Fruit fly (Drosophila melanogaster) whole organism, prepupa: ENCODE results near the gene Sac1.
A peak's percentile ranks its signal among the peaks of the same experiment; 100 is the strongest.

Experiments
- Blimp-1 ChIP-seq: fragments of 200-800 bp; sonication (Bioruptor generic); optimal IDR thresholded peaks from 3 replicates; lab custom pipeline; 2017; ENCODE audit warnings: missing biosample characterization, missing genetic modification characterization, mild to moderate bottlenecking, moderate library complexity, missing genetic modification reagents
- CG10669 ChIP-seq: fragments of 200-800 bp; sonication (Bioruptor generic); optimal IDR thresholded peaks from 3 replicates; lab custom pipeline; 2018; ENCODE audit warnings: missing biosample characterization, mild to moderate bottlenecking, missing genetic modification characterization, moderate library complexity
- CG11294 ChIP-seq: fragments of 200-800 bp; sonication (Bioruptor generic); IDR thresholded peaks from 2 replicates; pipeline ENCODE4 v1.3.6; 2022; ENCODE audit warnings: missing biosample characterization, missing genetic modification characterization
- CG11902 ChIP-seq: fragments of 200-800 bp; sonication (Bioruptor generic); optimal IDR thresholded peaks from 3 replicates; lab custom pipeline; 2016; ENCODE audit warnings: missing biosample characterization, missing genetic modification characterization
- CG15336 ChIP-seq: fragments of 200-800 bp; sonication (Bioruptor generic); IDR thresholded peaks from 2 replicates; pipeline ENCODE4 v1.3.6; 2022; ENCODE audit warnings: missing biosample characterization, missing genetic modification characterization
- CG1621 ChIP-seq: fragments of 200-800 bp; sonication (Bioruptor generic); optimal IDR thresholded peaks from 3 replicates; lab custom pipeline; 2018; ENCODE audit warnings: missing biosample characterization, mild to moderate bottlenecking, missing genetic modification characterization
- CG16779 ChIP-seq: fragments of 200-800 bp; sonication (Bioruptor generic); optimal IDR thresholded peaks from 3 replicates; lab custom pipeline; 2017; ENCODE audit warnings: missing biosample characterization, mild to moderate bottlenecking, missing genetic modification characterization
- CG31627 ChIP-seq: fragments of 200-800 bp; sonication (Bioruptor generic); optimal IDR thresholded peaks from 3 replicates; lab custom pipeline; 2016; ENCODE audit warnings: missing biosample characterization, missing genetic modification characterization
- CG32006 ChIP-seq: fragments of 200-800 bp; sonication (Bioruptor generic); optimal IDR thresholded peaks from 3 replicates; lab custom pipeline; 2017; ENCODE audit warnings: missing biosample characterization, mild to moderate bottlenecking, missing genetic modification characterization
- CG34406 ChIP-seq: fragments of 200-800 bp; sonication (Bioruptor generic); optimal IDR thresholded peaks from 3 replicates; lab custom pipeline; 2016; ENCODE audit warnings: missing biosample characterization, missing genetic modification characterization
- CG4318 ChIP-seq: fragments of 200-800 bp; sonication (Bioruptor generic); optimal IDR thresholded peaks from 3 replicates; lab custom pipeline; 2017; ENCODE audit warnings: missing biosample characterization, mild to moderate bottlenecking, missing genetic modification characterization
- CG6163 ChIP-seq: fragments of 200-800 bp; sonication (Bioruptor generic); IDR thresholded peaks from 3 replicates; pipeline ENCODE4 v1.3.6; 2022; ENCODE audit warnings: missing biosample characterization, missing genetic modification characterization
- CG6276 ChIP-seq: fragments of 200-800 bp; sonication (Bioruptor generic); optimal IDR thresholded peaks from 2 replicates; lab custom pipeline; 2017; ENCODE audit warnings: missing biosample characterization, mild to moderate bottlenecking, missing genetic modification characterization
- CG6792 ChIP-seq: fragments of 200-800 bp; sonication (Bioruptor generic); optimal IDR thresholded peaks from 3 replicates; lab custom pipeline; 2016; ENCODE audit warnings: missing biosample characterization, missing genetic modification characterization
- CG6808 ChIP-seq: fragments of 200-800 bp; sonication (Bioruptor generic); optimal IDR thresholded peaks from 3 replicates; lab custom pipeline; 2017; ENCODE audit warnings: missing biosample characterization, missing genetic modification characterization, mild to moderate bottlenecking, moderate library complexity, missing genetic modification reagents
- CG6854 ChIP-seq: fragments of 200-800 bp; sonication (Bioruptor generic); optimal IDR thresholded peaks from 2 replicates; lab custom pipeline; 2017; ENCODE audit warnings: missing biosample characterization, mild to moderate bottlenecking, missing genetic modification characterization
- CG7368 ChIP-seq: fragments of 200-800 bp; sonication (Bioruptor generic); optimal IDR thresholded peaks from 3 replicates; lab custom pipeline; 2016; ENCODE audit warnings: missing biosample characterization, missing genetic modification characterization
- CG8119 ChIP-seq: fragments of 200-800 bp; sonication (Bioruptor generic); IDR thresholded peaks from 3 replicates; pipeline ENCODE4 v1.3.6; 2022; ENCODE audit warnings: missing biosample characterization, missing genetic modification characterization
- CG8319 ChIP-seq: fragments of 200-800 bp; sonication (Bioruptor generic); optimal IDR thresholded peaks from 3 replicates; lab custom pipeline; 2016; ENCODE audit warnings: missing biosample characterization, missing genetic modification characterization
- CG8632 ChIP-seq: fragments of 200-800 bp; sonication (Bioruptor generic); optimal IDR thresholded peaks from 3 replicates; lab custom pipeline; 2016; ENCODE audit warnings: missing biosample characterization, missing genetic modification characterization
- CG9139 ChIP-seq: fragments of 200-800 bp; sonication (Bioruptor generic); optimal IDR thresholded peaks from 3 replicates; lab custom pipeline; 2017; ENCODE audit warnings: missing biosample characterization, mild to moderate bottlenecking, missing genetic modification characterization
- Eip93F ChIP-seq: fragments of 200-800 bp; sonication (Bioruptor generic); optimal IDR thresholded peaks from 2 replicates; lab custom pipeline; 2016; ENCODE audit warnings: missing biosample characterization, mild to moderate bottlenecking, missing genetic modification characterization
- Ets21C ChIP-seq: fragments of 200-800 bp; sonication (Bioruptor generic); optimal IDR thresholded peaks from 3 replicates; lab custom pipeline; 2016; ENCODE audit warnings: missing biosample characterization, missing genetic modification characterization
- Ets96B ChIP-seq: fragments of 200-800 bp; optimal IDR thresholded peaks from 2 replicates; lab custom pipeline; 2019; ENCODE audit warnings: missing biosample characterization, mild to moderate bottlenecking, missing genetic modification characterization, moderate library complexity
- Gug ChIP-seq: fragments of 200-800 bp; sonication (Bioruptor generic); IDR thresholded peaks from 2 replicates; pipeline ENCODE4 v1.3.6; 2022; ENCODE audit warnings: missing biosample characterization, missing genetic modification characterization
- Hr38 ChIP-seq: sonication (Bioruptor generic); optimal IDR thresholded peaks from 2 replicates; lab custom pipeline; 2016; ENCODE audit warnings: missing biosample characterization, missing genetic modification characterization
- Hr39 ChIP-seq: fragments of 200-800 bp; sonication (Bioruptor generic); optimal IDR thresholded peaks from 2 replicates; lab custom pipeline; 2016; ENCODE audit warnings: missing biosample characterization, missing genetic modification characterization
- Hr4 ChIP-seq: fragments of 200-800 bp; sonication (Bioruptor generic); optimal IDR thresholded peaks from 3 replicates; lab custom pipeline; 2016; ENCODE audit warnings: missing biosample characterization, missing genetic modification characterization
- Lpt ChIP-seq: fragments of 200-800 bp; sonication (Bioruptor generic); optimal IDR thresholded peaks from 3 replicates; lab custom pipeline; 2016; ENCODE audit warnings: missing biosample characterization, missing genetic modification characterization
- Met ChIP-seq: fragments of 200-800 bp; sonication (Bioruptor generic); optimal IDR thresholded peaks from 3 replicates; lab custom pipeline; 2016; ENCODE audit warnings: missing biosample characterization, missing genetic modification characterization
- OdsH ChIP-seq: fragments of 200-800 bp; sonication (Bioruptor generic); optimal IDR thresholded peaks from 3 replicates; lab custom pipeline; 2016; ENCODE audit warnings: missing biosample characterization, missing genetic modification characterization
- Smox ChIP-seq: fragments of 200-800 bp; sonication (Bioruptor generic); optimal IDR thresholded peaks from 3 replicates; lab custom pipeline; 2016; ENCODE audit warnings: missing biosample characterization, missing genetic modification characterization
- Sox15 ChIP-seq: fragments of 200-800 bp; sonication (Bioruptor generic); optimal IDR thresholded peaks from 3 replicates; lab custom pipeline; 2016; ENCODE audit warnings: missing biosample characterization, missing genetic modification characterization
- acj6 ChIP-seq: fragments of 200-800 bp; sonication (Bioruptor generic); optimal IDR thresholded peaks from 3 replicates; lab custom pipeline; 2016; ENCODE audit warnings: missing biosample characterization, missing genetic modification characterization
- cyc ChIP-seq: fragments of 200-800 bp; sonication (Bioruptor generic); optimal IDR thresholded peaks from 3 replicates; lab custom pipeline; 2016; ENCODE audit warnings: missing biosample characterization, missing genetic modification characterization
- dsx ChIP-seq: fragments of 200-800 bp; optimal IDR thresholded peaks from 3 replicates; lab custom pipeline; 2019; ENCODE audit warnings: missing biosample characterization, mild to moderate bottlenecking, missing genetic modification characterization, moderate library complexity; ENCODE audit not compliant: poor library complexity, severe bottlenecking
- eg ChIP-seq: fragments of 200-800 bp; sonication (Bioruptor generic); IDR thresholded peaks from 3 replicates; pipeline ENCODE4 v1.3.6; 2022; ENCODE audit warnings: missing biosample characterization, missing genetic modification characterization
- esn ChIP-seq: fragments of 200-800 bp; sonication (Bioruptor generic); optimal IDR thresholded peaks from 2 replicates; lab custom pipeline; 2016; ENCODE audit warnings: missing biosample characterization, mild to moderate bottlenecking, missing genetic modification characterization, moderate library complexity
- fd59A ChIP-seq: fragments of 200-800 bp; sonication (Bioruptor generic); optimal IDR thresholded peaks from 2 replicates; lab custom pipeline; 2017; ENCODE audit warnings: missing biosample characterization, mild to moderate bottlenecking, missing genetic modification characterization, missing genetic modification reagents
- fd85E ChIP-seq: fragments of 200-800 bp; sonication (Bioruptor generic); optimal IDR thresholded peaks from 3 replicates; lab custom pipeline; 2016; ENCODE audit warnings: missing biosample characterization, missing genetic modification characterization
- fkh ChIP-seq: fragments of 200-800 bp; sonication (Bioruptor generic); optimal IDR thresholded peaks from 3 replicates; lab custom pipeline; 2017; ENCODE audit warnings: missing biosample characterization, mild to moderate bottlenecking, missing genetic modification characterization, moderate library complexity
- lz ChIP-seq: fragments of 200-800 bp; sonication (Bioruptor generic); optimal IDR thresholded peaks from 3 replicates; lab custom pipeline; 2016; ENCODE audit warnings: missing biosample characterization, missing genetic modification characterization
- net ChIP-seq: fragments of 200-800 bp; sonication (Bioruptor generic); optimal IDR thresholded peaks from 3 replicates; lab custom pipeline; 2016; ENCODE audit warnings: missing biosample characterization, missing genetic modification characterization
- salr ChIP-seq, 2 experiments: fragments of 200-800 bp; sonication (Bioruptor generic); optimal IDR thresholded peaks; 3 replicates each; lab custom pipeline; 2016 to 2018; ENCODE audit warnings: missing biosample characterization in 2 of 2, missing genetic modification characterization in 2 of 2, mild to moderate bottlenecking in 1 of 2
- ss ChIP-seq, 2 experiments: fragments of 200-800 bp; sonication (Bioruptor generic); optimal IDR thresholded peaks; 2 replicates in 1 of 2; 3 replicates in 1 of 2; lab custom pipeline; 2017 to 2018; ENCODE audit warnings: mild to moderate bottlenecking in 2 of 2, missing biosample characterization in 2 of 2, missing genetic modification characterization in 2 of 2, moderate library complexity in 1 of 2
- svp ChIP-seq: fragments of 200-800 bp; sonication (Bioruptor generic); peaks from one replicate; lab custom pipeline; 2016; ENCODE audit warnings: missing biosample characterization, missing genetic modification characterization
- vri ChIP-seq: fragments of 200-800 bp; sonication (Bioruptor generic); optimal IDR thresholded peaks from 3 replicates; lab custom pipeline; 2016; ENCODE audit warnings: missing biosample characterization, mild to moderate bottlenecking, missing genetic modification characterization

Gene Sac1

DNA sequence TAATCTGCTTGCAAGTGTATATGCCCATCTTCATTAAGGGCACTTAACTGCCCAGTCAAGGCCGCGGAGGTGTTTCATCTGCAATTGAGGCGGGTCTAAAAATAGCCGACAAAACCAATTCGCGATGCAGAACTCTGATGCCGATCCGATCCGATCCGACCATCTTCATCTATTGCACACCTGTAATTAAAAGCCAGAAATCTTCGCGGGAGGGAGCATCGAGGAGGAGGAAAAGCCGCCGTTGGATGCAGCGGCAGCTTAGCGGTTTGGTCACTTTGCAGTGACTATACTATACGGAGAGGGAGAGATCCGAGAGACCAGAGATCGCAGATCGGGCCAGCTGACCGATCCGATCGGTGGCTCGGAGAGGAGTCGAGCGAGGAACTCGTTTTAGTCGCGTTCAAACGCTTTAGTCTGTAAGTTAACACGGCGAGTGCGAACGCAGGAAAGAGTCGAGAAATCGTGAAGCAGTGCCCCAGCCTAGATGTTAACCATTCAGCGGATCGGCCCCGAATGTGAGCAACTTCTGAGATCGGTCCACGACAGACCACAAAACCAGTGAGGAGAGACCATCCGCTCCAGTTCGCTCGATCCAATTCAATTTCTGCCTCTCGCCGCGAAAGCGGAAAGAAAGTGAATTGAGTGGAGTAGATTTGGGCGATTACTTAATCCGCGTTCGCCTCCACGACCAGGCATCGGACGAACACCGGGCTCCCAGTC, 8.6 kb downstream of the Sac1 start, which contains the start of gene tfc (continued):
- TF ChIP-seq CG11294 (GFP tag; lab: Robert Waterston, UW) = no peak
- peak; percentile 16 for TF ChIP-seq net (GFP tag; lab: Kevin White, UChicago)
- TF ChIP-seq Ets96B (tag; lab: Kevin White, UChicago) = no peak
- peak; percentile 64 for TF ChIP-seq CG6854 (GFP tag; lab: Kevin White, UChicago)

DNA sequence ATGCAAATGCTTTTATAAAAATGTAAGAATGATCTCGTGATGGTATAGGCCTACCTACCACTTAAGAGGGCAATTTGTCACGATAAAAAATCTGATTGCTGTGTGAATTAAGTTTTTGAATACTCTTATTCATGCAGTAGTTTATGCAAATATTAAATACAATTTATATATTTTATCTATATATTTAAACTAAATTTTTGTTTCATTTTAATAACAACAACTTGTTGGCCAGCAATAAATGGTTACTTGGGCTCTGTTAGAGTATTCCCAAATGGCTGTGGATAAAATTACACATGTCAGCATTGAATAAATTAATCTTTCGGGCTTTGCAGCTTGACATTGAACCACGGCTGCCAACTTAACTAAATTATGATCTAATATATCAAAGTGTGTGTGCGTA, 10.9 kb downstream of the Sac1 start:
- TF ChIP-seq CG15336 = no peak
- TF ChIP-seq cyc (GFP tag; lab: Kevin White, UChicago) = no peak

- TF ChIP-seq CG11294 (GFP tag; lab: Robert Waterston, UW) (no peak), ss (GFP tag; optimal IDR thresholded peaks at IDR 0.05; lab: Kevin White, UChicago) (peak in 1 of 2 experiments; percentile 10), CG32006 (peak; percentile 32), CG34406 (no peak), CG11902 (no peak), cyc (GFP tag; lab: Kevin White, UChicago) (peak; percentile 27), CG15336 (no peak), CG8119 (GFP tag; lab: Robert Waterston, UW) (no peak), Lpt (GFP tag; lab: Kevin White, UChicago) (no peak), CG1621 (tag; lab: Kevin White, UChicago) (no peak), fd85E (GFP tag; lab: Kevin White, UChicago) (no peak), CG9139 (GFP tag; lab: Kevin White, UChicago) (no peak), CG8632 (GFP tag; lab: Kevin White, UChicago) (no peak), Sox15 (GFP tag; lab: Kevin White, UChicago) (peak; percentile 1), svp (peak; percentile 89), fkh (no peak), CG10669 (GFP tag; lab: Kevin White, UChicago) (no peak), Blimp-1 (GFP tag; lab: Kevin White, UChicago) (no peak), CG6808 (no peak), Gug (GFP tag; lab: Robert Waterston, UW) (no peak), CG31627 (GFP tag; lab: Kevin White, UChicago) (peak; percentile 40), CG16779 (tag; lab: Kevin White, UChicago) (no peak), eg (GFP tag; lab: Robert Waterston, UW) (no peak), net (GFP tag; lab: Kevin White, UChicago) (no peak), Hr39 (peak; percentile 45), Hr38 (GFP tag; lab: Kevin White, UChicago) (no peak), CG6163 (no peak), CG7368 (GFP tag; lab: Kevin White, UChicago) (no peak), lz (GFP tag; lab: Kevin White, UChicago) (peak; percentile 52), fd59A (no peak), Hr4 (GFP tag; lab: Kevin White, UChicago) (no peak), Eip93F (GFP tag; lab: Kevin White, UChicago) (no peak), CG6276 (no peak), acj6 (GFP tag; lab: Kevin White, UChicago) (peak; percentile 29), CG4318 (GFP tag; lab: Kevin White, UChicago) (no peak), dsx (GFP tag; lab: Kevin White, UChicago) (no peak), Ets21C (GFP tag; lab: Kevin White, UChicago) (peak; percentile 15), CG8319 (no peak), salr (GFP tag; optimal IDR thresholded peaks at IDR 0.05; lab: Kevin White, UChicago) (peak in 1 of 2 experiments; percentile 5), CG6792 (GFP tag; lab: Kevin White, UChicago) (peak; percentile 17), vri (peak; percentile 7), Met (GFP tag; lab: Kevin White, UChicago) (peak; percentile 53), OdsH (GFP tag; lab: Kevin White, UChicago) (peak; percentile 44), esn (peak; percentile 62), Smox (GFP tag; lab: Kevin White, UChicago) (peak; percentile 57)
Measured at dm6 chr3L:1264998-1265397, 17.4 kb downstream of the Sac1 start.
